Worm (Caenorhabditis elegans): Measurements from ENCODE around the gene vgln-1.

Gene vgln-1

DNA sequence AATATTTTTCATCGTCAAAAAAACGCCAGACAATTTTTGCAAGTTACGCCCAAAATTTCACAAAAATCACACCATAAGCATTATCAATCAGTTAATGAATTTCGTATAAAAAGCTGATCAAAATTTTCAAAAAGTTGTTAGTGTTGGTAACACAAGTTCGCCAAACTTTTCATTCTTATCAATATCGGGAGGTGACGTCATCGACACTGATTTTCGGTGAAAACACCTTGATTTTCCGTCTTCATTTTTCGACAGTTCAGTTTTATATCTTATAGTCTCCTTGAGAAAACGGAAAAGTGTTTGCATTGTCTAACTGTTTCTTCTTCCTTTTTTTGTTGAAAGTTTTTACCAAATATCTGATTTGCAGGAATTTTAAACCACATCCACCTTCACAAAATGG is 10.1 kb downstream of the vgln-1 start, which contains the start of gene C08H9.15:
Gene C08H9.15, plus strand, starts transcription at position 368 of the 400 bp plus-strand sequence.
- no peak for TF ChIP-seq che-1 (tag; optimal IDR thresholded peaks at IDR 0.05)
- no peak for TF ChIP-seq sox-4 (tag; optimal IDR thresholded peaks at IDR 0.05)
- TF ChIP-seq fkh-10 (GFP tag; optimal IDR thresholded peaks at IDR 0.05), result no peak
- no peak for TF ChIP-seq npax-4 (tag; optimal IDR thresholded peaks at IDR 0.05)
- no peak for TF ChIP-seq pha-2 (tag; optimal IDR thresholded peaks at IDR 0.05)
- TF ChIP-seq hlh-30 (tag; optimal IDR thresholded peaks at IDR 0.05; ENCODE audit: insufficient read depth), result no peak
- TF ChIP-seq ref-2 (tag; optimal IDR thresholded peaks at IDR 0.05), result no peak
- no peak for TF ChIP-seq unc-55 (GFP tag; optimal IDR thresholded peaks at IDR 0.05)
- TF ChIP-seq gmeb-2 (tag; optimal IDR thresholded peaks at IDR 0.05), result no peak
- TF ChIP-seq fkh-6 (tag; optimal IDR thresholded peaks at IDR 0.05), result no peak
- no peak for TF ChIP-seq ets-4 (tag; optimal IDR thresholded peaks at IDR 0.05)
- no peak for TF ChIP-seq madf-2 (tag; optimal IDR thresholded peaks at IDR 0.05)
- no peak for TF ChIP-seq F13H6.1 (tag; optimal IDR thresholded peaks at IDR 0.05)
- no peak for TF ChIP-seq sox-2 (GFP tag; IDR thresholded peaks at IDR 0.05)

- TF ChIP-seq ztf-16 (tag; optimal IDR thresholded peaks at IDR 0.05) (no peak), nfya-1 (tag; optimal IDR thresholded peaks at IDR 0.05) (no peak), ceh-45 (GFP tag; IDR thresholded peaks at IDR 0.05) (no peak), ceh-19 (GFP tag; optimal IDR thresholded peaks at IDR 0.05) (no peak), dmd-4 (tag; optimal IDR thresholded peaks at IDR 0.05; ENCODE audit: borderline replicate concordance) (no peak), dve-1 (tag; optimal IDR thresholded peaks at IDR 0.05) (no peak), lim-6 (tag; optimal IDR thresholded peaks at IDR 0.05) (no peak), ceh-24 (tag; optimal IDR thresholded peaks at IDR 0.05) (no peak), tbx-2 (tag; optimal IDR thresholded peaks at IDR 0.05) (no peak), sdc-2 (tag; optimal IDR thresholded peaks at IDR 0.05) (no peak), C08G9.2 (tag; optimal IDR thresholded peaks at IDR 0.05) (no peak), zip-5 (tag; optimal IDR thresholded peaks at IDR 0.05) (no peak), eyg-1 (tag; optimal IDR thresholded peaks at IDR 0.05) (no peak), gmeb-2 (tag; optimal IDR thresholded peaks at IDR 0.05) (no peak), ceh-2 (tag; optimal IDR thresholded peaks at IDR 0.05) (no peak)
Observed at ce11 chrII:9879815-9880214, 11.1 kb downstream of the vgln-1 start.

ce11 chrII:9874508-9875229 is 16.2 kb downstream of the vgln-1 start, which contains the start of the genes chil-2 and ctsa-3.2:
Gene chil-2, minus strand, starts transcription at chrII:9874608.
Gene ctsa-3.2, plus strand, starts transcription at chrII:9875179.
- TF ChIP-seq ceh-48 (tag; optimal IDR thresholded peaks at IDR 0.05), result no peak
- no peak for TF ChIP-seq pros-1 (tag; optimal IDR thresholded peaks at IDR 0.05)
- TF ChIP-seq nhr-11 (tag; optimal IDR thresholded peaks at IDR 0.05), result no peak
- TF ChIP-seq K02D7.2 (tag; optimal IDR thresholded peaks at IDR 0.05), result no peak
- TF ChIP-seq hlh-13 (GFP tag; optimal IDR thresholded peaks at IDR 0.05), result no peak

DNA sequence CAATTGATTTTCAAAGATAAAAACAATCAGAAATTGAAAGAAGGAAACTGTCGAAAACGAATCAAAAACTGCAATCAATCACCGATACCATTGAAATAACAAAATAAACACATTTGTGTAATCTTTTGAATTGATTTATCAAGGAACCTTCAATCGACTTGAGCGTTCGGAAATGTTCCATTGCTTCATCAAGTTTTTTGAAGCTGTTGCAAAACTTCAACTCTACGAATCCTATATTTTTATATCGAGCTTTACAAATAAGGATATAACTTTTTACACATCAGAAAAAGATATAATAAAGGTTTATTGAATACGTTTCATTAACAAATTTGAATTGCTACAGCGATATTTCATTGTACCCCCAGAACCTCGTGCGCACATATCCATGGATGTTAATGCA is 17.9 kb downstream of the vgln-1 start, which contains the start of gene chil-8:
Gene chil-8, minus strand, starts transcription at position 101 of the 400 bp plus-strand sequence.
- TF ChIP-seq elt-4 (tag; optimal IDR thresholded peaks at IDR 0.05) (no peak), ceh-2 (tag; optimal IDR thresholded peaks at IDR 0.05) (no peak), ttx-3 (tag; optimal IDR thresholded peaks at IDR 0.05) (no peak), hlh-15 (tag; optimal IDR thresholded peaks at IDR 0.05) (no peak), ceh-19 (GFP tag; optimal IDR thresholded peaks at IDR 0.05) (no peak), ceh-31 (tag; optimal IDR thresholded peaks at IDR 0.05) (no peak), pqm-1 (tag; optimal IDR thresholded peaks at IDR 0.05) (no peak), fkh-10 (GFP tag; optimal IDR thresholded peaks at IDR 0.05) (no peak), sox-4 (tag; optimal IDR thresholded peaks at IDR 0.05) (no peak), pha-4 (tag; optimal IDR thresholded peaks at IDR 0.05) (no peak), ceh-34 (tag; optimal IDR thresholded peaks at IDR 0.05) (no peak), ceh-24 (tag; optimal IDR thresholded peaks at IDR 0.05) (no peak), ceh-14 (tag; optimal IDR thresholded peaks at IDR 0.05) (no peak), gmeb-2 (tag; optimal IDR thresholded peaks at IDR 0.05) (no peak), ceh-18 (tag; optimal IDR thresholded peaks at IDR 0.05) (no peak), pag-3 (tag; optimal IDR thresholded peaks at IDR 0.05; ENCODE audit: borderline replicate concordance) (no peak), eyg-1 (tag; optimal IDR thresholded peaks at IDR 0.05) (no peak), hlh-6 (tag; optimal IDR thresholded peaks at IDR 0.05) (no peak)

Data from whole organism, late embryonic.